Worm (Caenorhabditis elegans): Measurements from ENCODE around the gene lec-5.
A peak's percentile ranks its signal among the peaks of the same experiment; 100 is the strongest.

Gene lec-5

DNA sequence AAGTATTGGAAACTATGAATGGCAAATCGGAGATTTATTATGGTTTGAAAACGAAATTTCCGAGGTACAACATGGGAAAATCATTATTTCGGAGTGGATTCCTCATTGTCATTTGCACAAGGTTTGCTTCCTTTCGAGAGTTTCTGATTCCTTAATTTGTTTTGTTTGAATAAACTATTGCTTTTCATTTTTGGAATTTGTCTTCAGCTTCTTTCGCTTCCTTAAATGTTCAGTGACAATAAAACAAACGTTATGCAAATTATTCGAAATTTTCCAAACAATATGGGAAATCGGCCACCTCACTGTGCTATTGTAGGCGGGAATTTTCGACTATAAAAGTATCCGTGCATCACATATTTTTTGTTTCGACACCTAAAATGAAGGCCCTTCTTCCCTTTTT lies 963 bp upstream of the lec-5 start, which contains the start of gene nep-25:
Gene nep-25 (plus strand): TSS at position 375 of the 400 bp plus-strand sequence.
- TF ChIP-seq him-1 (tag; optimal IDR thresholded peaks at IDR 0.05) (no peak), madf-6 (GFP tag; IDR thresholded peaks at IDR 0.05) (no peak), Y67H2A.10 (GFP tag; conservative IDR thresholded peaks at IDR 0.05) (no peak), ceh-40 (GFP tag; IDR thresholded peaks at IDR 0.05) (no peak), tlf-1 (GFP tag; optimal IDR thresholded peaks at IDR 0.05) (no peak), ama-1 (optimal IDR thresholded peaks at IDR 0.05) (no peak), ama-1 (GFP tag; optimal IDR thresholded peaks at IDR 0.05) (no peak), fkh-3 (tag; optimal IDR thresholded peaks at IDR 0.05) (no peak), sdz-38 (tag; optimal IDR thresholded peaks at IDR 0.05) (no peak), snpc-3.4 (tag; optimal IDR thresholded peaks at IDR 0.05) (no peak), nfya-2 (GFP tag; IDR thresholded peaks at IDR 0.05) (no peak), sea-2 (GFP tag; IDR thresholded peaks at IDR 0.05) (no peak), B0035.1 (tag; optimal IDR thresholded peaks at IDR 0.05) (no peak), repo-1 (tag; optimal IDR thresholded peaks at IDR 0.05) (no peak), hmg-1.2 (GFP tag; IDR thresholded peaks at IDR 0.05) (no peak), unc-62 (GFP tag; optimal IDR thresholded peaks at IDR 0.05) (no peak), egrh-3 (GFP tag; IDR thresholded peaks at IDR 0.05) (no peak), Y56A3A.18 (GFP tag; IDR thresholded peaks at IDR 0.05) (no peak), madf-10 (tag; optimal IDR thresholded peaks at IDR 0.05) (no peak), B0336.3 (GFP tag; IDR thresholded peaks at IDR 0.05) (no peak)

DNA sequence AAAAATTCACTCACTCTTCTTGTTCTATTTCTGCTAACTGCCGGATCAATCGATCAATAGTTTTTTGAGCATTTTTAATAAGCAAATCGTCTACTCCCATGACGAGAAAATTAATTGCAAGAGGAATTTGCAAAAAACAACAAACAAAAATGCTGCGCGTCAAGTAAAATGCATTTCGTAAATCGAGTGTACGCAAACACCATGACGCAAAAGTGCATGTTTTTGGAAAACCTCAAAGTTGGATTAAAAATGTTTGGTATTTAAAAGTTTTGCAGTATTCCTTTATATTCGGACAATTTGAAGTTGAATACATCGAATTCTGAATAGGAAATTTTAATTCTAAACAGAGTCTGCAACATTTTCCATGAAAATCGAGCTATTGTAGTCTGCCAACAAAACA lies 1.7 kb downstream of the lec-5 start, which contains the start of gene ZK1248.19:
Gene ZK1248.19 (minus strand): TSS at position 188 of the 400 bp plus-strand sequence.
- TF ChIP-seq mxl-1 (tag; optimal IDR thresholded peaks at IDR 0.05) (no peak), bed-1 (GFP tag; IDR thresholded peaks at IDR 0.05) (no peak), madf-10 (tag; optimal IDR thresholded peaks at IDR 0.05) (no peak), somi-1 (GFP tag; optimal IDR thresholded peaks at IDR 0.05) (no peak), akir-1 (GFP tag; optimal IDR thresholded peaks at IDR 0.05) (no peak), zim-3 (tag; optimal IDR thresholded peaks at IDR 0.05) (no peak), sptf-2 (GFP tag; optimal IDR thresholded peaks at IDR 0.05) (no peak), ztf-26 (tag; optimal IDR thresholded peaks at IDR 0.05) (no peak), ceh-27 (GFP tag; optimal IDR thresholded peaks at IDR 0.05) (no peak), cebp-1 (GFP tag; IDR thresholded peaks at IDR 0.05) (no peak), cebp-1 (tag; optimal IDR thresholded peaks at IDR 0.05) (no peak), B0035.1 (tag; optimal IDR thresholded peaks at IDR 0.05) (no peak), gei-17 (GFP tag; optimal IDR thresholded peaks at IDR 0.05) (no peak), lsy-27 (tag; optimal IDR thresholded peaks at IDR 0.05; ENCODE audit: borderline replicate concordance, insufficient read depth) (no peak), ztf-3 (GFP tag; optimal IDR thresholded peaks at IDR 0.05) (no peak), bed-2 (GFP tag; IDR thresholded peaks at IDR 0.05) (no peak), madf-6 (GFP tag; IDR thresholded peaks at IDR 0.05) (no peak; the same call in 1 of the 2 replicates), rcor-1 (GFP tag; IDR thresholded peaks at IDR 0.05) (peak; percentile 70; the same call in 1 of the 2 replicates), lin-40 (tag; optimal IDR thresholded peaks at IDR 0.05) (no peak), lsl-1 (GFP tag; optimal IDR thresholded peaks at IDR 0.05) (no peak), egrh-3 (GFP tag; IDR thresholded peaks at IDR 0.05) (no peak), lag-1 (GFP tag; IDR thresholded peaks at IDR 0.05) (no peak), B0019.2 (GFP tag; conservative IDR thresholded peaks at IDR 0.05) (no peak), attf-3 (GFP tag; conservative IDR thresholded peaks at IDR 0.05) (no peak), ceh-100 (GFP tag; IDR thresholded peaks at IDR 0.05) (peak; percentile 52; the same call in 1 of the 2 replicates), snpc-4 (GFP tag; optimal IDR thresholded peaks at IDR 0.05) (no peak), snpc-4 (tag; optimal IDR thresholded peaks at IDR 0.05) (peak in 1 of 4 experiments; percentile 26)
